Worm (Caenorhabditis elegans) whole organism, young adult: Measurements from ENCODE around the gene F41G4.7.

Experiments used
- B0261.1 ChIP-seq: sonication (generic microtip); optimal IDR thresholded peaks from 2 replicates; lab custom pipeline; 2016; ENCODE audit warnings: mild to moderate bottlenecking, missing genetic modification characterization, moderate library complexity, missing compliant biosample characterization
- C06A6.2 ChIP-seq: fragments of 200-800 bp; sonication (Bioruptor generic); conservative IDR thresholded peaks from 2 replicates; pipeline ENCODE4 v1.3.6; 2022; ENCODE audit warnings: missing genetic modification characterization, missing compliant biosample characterization
- F37B4.10 ChIP-seq: fragments of 200-800 bp; sonication (Bioruptor generic); IDR thresholded peaks from 2 replicates; pipeline ENCODE4 v1.3.6; 2022; ENCODE audit warnings: missing genetic modification characterization, missing compliant biosample characterization
- K11D2.4 ChIP-seq: fragments of 200-800 bp; sonication (Bioruptor generic); IDR thresholded peaks from 2 replicates; pipeline ENCODE4 v1.3.6; 2022; ENCODE audit warnings: missing genetic modification reagents, missing genetic modification characterization, missing compliant biosample characterization
- Y79H2A.3 ChIP-seq: fragments of 200-800 bp; sonication (Bioruptor generic); conservative IDR thresholded peaks from 2 replicates; pipeline ENCODE4 v1.3.6; 2022; ENCODE audit warnings: missing genetic modification reagents, missing genetic modification characterization, missing compliant biosample characterization
- aptf-2 ChIP-seq: fragments of 200-800 bp; sonication (Bioruptor generic); conservative IDR thresholded peaks from 2 replicates; pipeline ENCODE4 v1.3.6; 2022; ENCODE audit warnings: missing genetic modification reagents, missing genetic modification characterization, missing compliant biosample characterization
- attf-3 ChIP-seq: fragments of 200-800 bp; sonication (Bioruptor generic); conservative IDR thresholded peaks from 2 replicates; pipeline ENCODE4 v1.3.6; 2022; ENCODE audit warnings: missing genetic modification reagents, missing genetic modification characterization, missing compliant biosample characterization
- attf-5 ChIP-seq: fragments of 200-800 bp; sonication (Bioruptor generic); optimal IDR thresholded peaks from 2 replicates; lab custom pipeline; 2018; ENCODE audit warnings: mild to moderate bottlenecking, missing genetic modification characterization, missing compliant biosample characterization
- bed-1 ChIP-seq: fragments of 200-800 bp; sonication (Bioruptor generic); IDR thresholded peaks from 2 replicates; pipeline ENCODE4 v1.3.6; 2022; ENCODE audit warnings: missing genetic modification reagents, missing genetic modification characterization, missing compliant biosample characterization
- ceh-100 ChIP-seq: fragments of 200-800 bp; sonication (Bioruptor generic); IDR thresholded peaks from 2 replicates; pipeline ENCODE4 v1.3.6; 2022; ENCODE audit warnings: missing genetic modification reagents, missing genetic modification characterization, missing compliant biosample characterization
- ceh-79 ChIP-seq: sonication (generic microtip); optimal IDR thresholded peaks from 2 replicates; lab custom pipeline; 2017; ENCODE audit warnings: mild to moderate bottlenecking, missing genetic modification characterization, missing compliant biosample characterization
- dox-1 ChIP-seq: fragments of 200-800 bp; sonication (Bioruptor generic); IDR thresholded peaks from 2 replicates; pipeline ENCODE4 v1.3.6; 2022; ENCODE audit warnings: missing genetic modification reagents, missing genetic modification characterization, missing compliant biosample characterization
- dpl-1 ChIP-seq: fragments of 150-350 bp; optimal IDR thresholded peaks from 2 replicates; lab custom pipeline; 2014; ENCODE audit warnings: missing biosample characterization, missing genetic modification reagents, missing genetic modification characterization
- egl-44 ChIP-seq: fragments of 200-800 bp; sonication (Bioruptor generic); IDR thresholded peaks from 2 replicates; pipeline ENCODE4 v1.3.6; 2022; ENCODE audit warnings: missing genetic modification reagents, missing genetic modification characterization, missing compliant biosample characterization
- egrh-3 ChIP-seq: fragments of 200-800 bp; sonication (Bioruptor generic); IDR thresholded peaks from 2 replicates; pipeline ENCODE4 v1.3.6; 2022; ENCODE audit warnings: missing genetic modification reagents, missing genetic modification characterization, missing compliant biosample characterization
- hrde-1 ChIP-seq: sonication (generic microtip); optimal IDR thresholded peaks from 2 replicates; lab custom pipeline; 2016; ENCODE audit warnings: missing genetic modification characterization, mild to moderate bottlenecking, missing compliant biosample characterization, moderate library complexity, missing genotype, missing genetic modification reagents, borderline replicate concordance
- hsf-1 ChIP-seq: fragments of 200-800 bp; sonication (Bioruptor generic); IDR thresholded peaks from 2 replicates; pipeline ENCODE4 v1.3.6; 2022; ENCODE audit warnings: missing genetic modification reagents, missing genetic modification characterization, missing compliant biosample characterization
- lin-54 ChIP-seq: fragments of 200-800 bp; sonication (Bioruptor generic); optimal IDR thresholded peaks from 2 replicates; lab custom pipeline; 2018; ENCODE audit warnings: mild to moderate bottlenecking, missing genetic modification characterization, missing compliant biosample characterization
- lir-1 ChIP-seq: fragments of 200-800 bp; sonication (Bioruptor generic); conservative IDR thresholded peaks from 2 replicates; pipeline ENCODE4 v1.3.6; 2022; ENCODE audit warnings: missing genetic modification reagents, missing genetic modification characterization, missing compliant biosample characterization
- madf-3 ChIP-seq: fragments of 200-800 bp; sonication (Bioruptor generic); IDR thresholded peaks from 2 replicates; pipeline ENCODE4 v1.3.6; 2022; ENCODE audit warnings: missing genetic modification reagents, missing genetic modification characterization, missing compliant biosample characterization
- mel-28 ChIP-seq: sonication (generic microtip); optimal IDR thresholded peaks from 2 replicates; lab custom pipeline; 2016; ENCODE audit warnings: borderline replicate concordance, mild to moderate bottlenecking, missing genetic modification characterization, missing compliant biosample characterization
- nfyb-1 ChIP-seq: fragments of 200-800 bp; sonication (Bioruptor generic); IDR thresholded peaks from 2 replicates; pipeline ENCODE4 v1.3.6; 2022; ENCODE audit warnings: missing genetic modification reagents, missing genetic modification characterization, missing compliant biosample characterization
- nhr-179 ChIP-seq: sonication (generic microtip); optimal IDR thresholded peaks from 2 replicates; lab custom pipeline; 2016; ENCODE audit warnings: mild to moderate bottlenecking, missing genetic modification characterization, missing compliant biosample characterization
- nhr-80 ChIP-seq: sonication (generic microtip); optimal IDR thresholded peaks from 2 replicates; lab custom pipeline; 2016; ENCODE audit warnings: missing genetic modification characterization, missing compliant biosample characterization
- pbrm-1 ChIP-seq: fragments of 200-800 bp; sonication (Bioruptor generic); IDR thresholded peaks from 2 replicates; pipeline ENCODE4 v1.3.6; 2022; ENCODE audit warnings: missing genetic modification reagents, missing genetic modification characterization, missing compliant biosample characterization
- pha-4 ChIP-seq: fragments of 150-350 bp; sonication (generic microtip); optimal IDR thresholded peaks from 2 replicates; lab custom pipeline; 2014; ENCODE audit warnings: missing biosample characterization, missing genetic modification reagents, missing genetic modification characterization
- rcor-1 ChIP-seq: fragments of 200-800 bp; sonication (Bioruptor generic); IDR thresholded peaks from 2 replicates; pipeline ENCODE4 v1.3.6; 2022; ENCODE audit warnings: missing genetic modification reagents, missing genetic modification characterization, missing compliant biosample characterization
- sea-2 ChIP-seq: fragments of 200-800 bp; sonication (Bioruptor generic); IDR thresholded peaks from 2 replicates; pipeline ENCODE4 v1.3.6; 2022; ENCODE audit warnings: missing genetic modification characterization, missing compliant biosample characterization
- snpc-1.3 ChIP-seq: sonication (generic microtip); optimal IDR thresholded peaks from 2 replicates; lab custom pipeline; 2017; ENCODE audit warnings: missing genetic modification characterization, mild to moderate bottlenecking, missing compliant biosample characterization, antibody characterized with exemption, moderate library complexity, missing genotype, missing genetic modification reagents; ENCODE audit not compliant: insufficient read depth
- snpc-4 ChIP-seq, 5 experiments: fragments of 150-350 bp in 1 of 5; sonication (generic microtip) in 4 of 5; optimal IDR thresholded peaks; 2 replicates each; lab custom pipeline; 2014 to 2018; ENCODE audit warnings: missing genetic modification characterization in 5 of 5, missing biosample characterization in 3 of 5, antibody characterized with exemption in 2 of 5, mild to moderate bottlenecking in 2 of 5, missing compliant biosample characterization in 2 of 5, missing genotype in 2 of 5, moderate library complexity in 2 of 5, missing genetic modification reagents in 1 of 5
- tlf-1 ChIP-seq: fragments of 200-800 bp; sonication (Bioruptor generic); optimal IDR thresholded peaks from 2 replicates; lab custom pipeline; 2018; ENCODE audit warnings: mild to moderate bottlenecking, missing genetic modification characterization, missing compliant biosample characterization
- unc-62 ChIP-seq: fragments of 150-350 bp; optimal IDR thresholded peaks from 2 replicates; lab custom pipeline; 2014; ENCODE audit warnings: missing biosample characterization, missing genetic modification reagents, missing genetic modification characterization
- zfh-2 ChIP-seq: fragments of 200-800 bp; sonication (Bioruptor generic); conservative IDR thresholded peaks from 2 replicates; pipeline ENCODE4 v1.3.6; 2022; ENCODE audit warnings: missing genetic modification reagents, missing genetic modification characterization, missing compliant biosample characterization

F41G4.7 gene

DNA sequence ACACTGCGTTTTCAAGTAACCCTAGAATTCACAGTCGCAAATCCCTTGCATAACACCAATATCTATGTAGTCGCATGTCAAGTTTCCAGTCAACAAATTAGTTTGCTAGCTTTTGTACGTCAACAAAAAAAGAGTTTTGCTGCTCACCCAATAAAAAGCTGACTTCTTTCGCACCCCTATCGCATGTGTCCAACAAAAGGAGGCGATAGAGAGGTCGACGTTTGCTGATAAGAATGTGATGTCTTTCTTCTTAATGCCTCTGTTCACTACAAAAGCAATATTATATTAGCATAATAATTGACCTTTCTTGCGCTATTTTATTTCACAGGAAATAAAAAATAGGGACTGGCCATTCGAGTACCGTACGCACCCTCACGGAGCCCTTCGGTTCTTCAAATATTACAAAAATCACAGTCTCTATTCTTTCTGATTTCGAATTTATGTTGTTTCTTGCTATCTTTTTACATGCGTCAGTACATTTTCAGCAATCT lies 23.8 kb upstream of the F41G4.7 start, which contains the start of gene T20F7.3:
Gene T20F7.3, plus strand, starts transcription at position 441 of the 491 bp plus-strand sequence.
- TF ChIP-seq F37B4.10 (GFP tag; lab: Robert Waterston, UW) = no peak
- peak; percentile 65 for TF ChIP-seq nhr-80

DNA sequence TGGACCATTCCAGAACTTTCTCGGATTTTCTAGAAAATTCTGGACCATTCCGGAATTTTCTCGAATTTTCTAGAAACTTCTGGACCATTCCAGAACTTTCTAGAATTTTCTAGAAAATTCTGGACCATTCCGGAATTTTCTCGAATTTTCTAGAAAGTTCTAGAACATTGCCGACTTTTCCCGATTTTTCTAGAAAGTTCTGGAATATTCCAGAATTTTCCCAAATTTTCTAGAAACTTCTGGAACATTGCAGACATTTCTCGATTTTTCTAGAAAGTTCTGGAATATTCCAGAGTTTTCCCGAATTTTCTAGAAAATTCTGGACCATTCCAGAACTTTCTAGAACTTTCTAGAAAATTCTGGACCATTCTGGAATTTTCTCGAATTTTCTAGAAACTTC lies 15.2 kb upstream of the F41G4.7 start:
- TF ChIP-seq dox-1 (GFP tag; lab: Robert Waterston, UW) (peak; percentile 71), hsf-1 (GFP tag; lab: Robert Waterston, UW) (peak; percentile 97), egrh-3 (GFP tag; lab: Robert Waterston, UW) (peak; percentile 63), nfyb-1 (GFP tag; lab: Robert Waterston, UW) (0 out of 2 replicates have a peak, but pooled peaks have one; percentile 26)
- TF ChIP-seq, all 124 proteins: peak for 4; not testable (repeated sequence) for 120

DNA sequence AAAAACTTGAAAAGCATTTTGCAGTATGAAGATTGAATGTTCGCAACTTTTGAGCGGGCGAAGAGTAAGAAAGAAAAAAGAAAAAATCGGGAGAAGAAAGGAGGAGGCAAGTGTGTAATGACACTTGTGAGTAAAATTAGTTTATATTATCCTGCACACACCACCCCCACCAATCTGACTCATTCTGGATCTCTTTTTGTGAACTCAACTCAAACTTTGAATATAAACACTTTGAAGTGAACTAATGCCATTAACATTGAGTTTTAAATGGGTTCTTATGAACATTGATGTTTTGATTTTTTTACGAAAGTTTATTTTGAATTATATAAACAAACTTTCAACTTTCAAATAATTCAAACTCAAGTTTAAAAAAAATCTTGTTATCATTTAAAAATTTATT lies 8.7 kb upstream of the F41G4.7 start, which contains the start of gene F41G4.8:
Gene F41G4.8, minus strand, starts transcription at position 101 of the 400 bp plus-strand sequence.
- no peak for TF ChIP-seq lir-1

DNA sequence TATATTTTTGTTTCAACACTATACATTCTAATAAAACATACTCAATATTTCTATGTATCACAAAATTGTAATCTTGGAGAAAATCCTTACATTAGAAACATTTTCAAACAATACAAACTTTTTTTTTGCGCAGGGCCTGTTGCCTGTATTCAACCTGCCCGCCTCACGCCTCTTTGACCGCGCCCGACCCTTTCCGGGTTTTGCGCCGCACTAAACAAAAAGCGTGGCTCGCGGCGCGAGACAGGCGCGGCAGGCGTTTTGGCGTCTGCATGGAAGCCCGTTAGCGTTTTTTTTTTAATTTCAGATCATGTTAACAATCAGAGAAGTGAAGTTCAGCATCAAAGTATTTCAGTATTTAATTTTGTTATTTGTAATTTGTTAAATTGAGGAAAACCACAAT lies 6.7 kb upstream of the F41G4.7 start:
- TF ChIP-seq snpc-4 (GFP tag; optimal IDR thresholded peaks at IDR 0.05; lab: Kevin White, UChicago) (no peak), snpc-4 (tag; optimal IDR thresholded peaks at IDR 0.05; lab: Kevin White, UChicago) (peak in 1 of 4 experiments; percentile 46), snpc-1.3 (tag; lab: Kevin White, UChicago) (no peak), lin-54 (GFP tag; lab: Kevin White, UChicago) (no peak), dpl-1 (GFP tag; lab: Kevin White, UChicago) (no peak), zfh-2 (GFP tag; lab: Robert Waterston, UW) (peak; percentile 84), ceh-79 (tag; lab: Kevin White, UChicago) (no peak), hsf-1 (GFP tag; lab: Robert Waterston, UW) (no peak), aptf-2 (GFP tag; lab: Robert Waterston, UW) (0 out of 2 replicates have a peak, but pooled peaks have one; percentile 16)

DNA sequence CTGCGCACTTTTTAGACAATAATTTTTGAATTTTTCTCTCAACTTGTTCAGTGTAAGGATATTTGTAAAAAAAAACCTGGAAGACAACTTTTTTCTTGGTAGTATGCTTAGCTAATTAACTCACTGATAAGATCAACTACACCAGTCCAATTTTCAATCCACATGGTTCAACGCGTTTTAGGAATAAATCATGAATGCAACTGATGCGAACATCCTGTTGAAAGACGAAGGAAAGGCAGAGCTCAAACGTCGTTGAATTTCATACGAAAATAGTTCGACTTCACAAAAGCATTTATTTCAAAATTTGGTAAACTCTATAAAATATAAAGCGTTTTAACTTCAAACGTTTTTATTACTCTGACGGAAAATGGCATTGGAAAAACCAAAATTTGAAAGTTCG lies 4.5 kb upstream of the F41G4.7 start, which contains the start of gene dyla-1:
Gene dyla-1, plus strand, starts transcription at position 301 of the 400 bp plus-strand sequence.
- no peak for TF ChIP-seq tlf-1 (GFP tag; lab: Kevin White, UChicago)
- no peak for TF ChIP-seq bed-1 (GFP tag; lab: Robert Waterston, UW)
- TF ChIP-seq pha-4 (tag; lab: Kevin White, UChicago) = no peak
- no peak for TF ChIP-seq C06A6.2 (GFP tag; lab: Robert Waterston, UW)
- no peak for TF ChIP-seq egl-44 (GFP tag; lab: Robert Waterston, UW)
- TF ChIP-seq pbrm-1 = no peak
- TF ChIP-seq mel-28 (tag; lab: Kevin White, UChicago) = no peak
- no peak for TF ChIP-seq unc-62 (GFP tag; lab: Kevin White, UChicago)
- TF ChIP-seq hrde-1 = no peak
- no peak for TF ChIP-seq ceh-100 (GFP tag; lab: Robert Waterston, UW)
- no peak for TF ChIP-seq sea-2 (GFP tag; lab: Robert Waterston, UW)
- TF ChIP-seq B0261.1 (tag; lab: Kevin White, UChicago) = no peak
- TF ChIP-seq nhr-179 (tag; lab: Kevin White, UChicago) = no peak
- TF ChIP-seq attf-5 (GFP tag; lab: Kevin White, UChicago) = no peak
- no peak for TF ChIP-seq K11D2.4
- TF ChIP-seq Y79H2A.3 (GFP tag; lab: Robert Waterston, UW) = no peak
- TF ChIP-seq attf-3 (GFP tag; lab: Robert Waterston, UW) = no peak
- TF ChIP-seq madf-3 (GFP tag; lab: Robert Waterston, UW) = no peak
- no peak for TF ChIP-seq rcor-1 (GFP tag; lab: Robert Waterston, UW)
